Fruit fly (Drosophila melanogaster): Measurements from ENCODE around the gene Blos3.

The Blos3 gene

DNA sequence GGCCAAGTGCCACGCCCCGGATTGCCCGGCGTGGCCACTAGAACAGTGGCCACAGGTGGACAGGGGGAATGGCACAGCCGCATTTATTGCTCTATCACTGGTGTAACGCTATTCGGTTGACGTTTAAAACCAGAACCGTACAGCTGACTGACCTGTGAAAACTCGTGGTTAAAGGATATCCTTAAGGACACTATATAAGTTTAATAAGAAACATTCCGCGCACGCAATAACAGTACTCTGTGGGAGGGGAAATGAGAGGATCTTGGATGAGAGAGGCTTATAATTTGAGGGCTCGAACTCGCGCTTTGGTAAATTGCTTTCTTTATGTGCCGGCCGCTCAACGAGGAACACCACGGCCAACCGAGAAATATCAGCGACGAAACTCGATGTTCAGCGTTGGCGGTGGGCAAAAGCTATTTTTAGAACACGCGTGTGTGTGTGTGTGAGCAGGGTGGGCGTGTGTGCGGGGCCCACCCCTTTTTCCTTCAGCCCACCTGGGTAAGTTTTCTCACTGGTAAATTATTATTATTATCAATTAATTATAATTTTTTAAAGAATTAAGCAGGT lies 26.4 kb downstream of the Blos3 start (continued):
- TF ChIP-seq CG17802 (tag; optimal IDR thresholded peaks at IDR 0.05): no peak
- TF ChIP-seq dimm (GFP tag; IDR thresholded peaks at IDR 0.05): no peak
- no peak for TF ChIP-seq fd64A (GFP tag; optimal IDR thresholded peaks at IDR 0.05)
- TF ChIP-seq Dp (GFP tag; optimal IDR thresholded peaks at IDR 0.05): no peak
- TF ChIP-seq CG7556 (GFP tag; optimal IDR thresholded peaks at IDR 0.05): no peak
- TF ChIP-seq gsb (GFP tag; IDR thresholded peaks at IDR 0.05): no peak
- TF ChIP-seq Hr3 (GFP tag; optimal IDR thresholded peaks at IDR 0.05): no peak
- TF ChIP-seq HHEX (GFP tag; optimal IDR thresholded peaks at IDR 0.05): no peak
- TF ChIP-seq vfl (GFP tag; optimal IDR thresholded peaks at IDR 0.05): no peak
- TF ChIP-seq CG10543 (GFP tag; optimal IDR thresholded peaks at IDR 0.05): peak; percentile 40
- TF ChIP-seq CG34224 (GFP tag; IDR thresholded peaks at IDR 0.05; ENCODE audit: partially characterized antibody): 0 out of 3 replicates have a peak, but pooled peaks have one; percentile 16
- TF ChIP-seq CG6791 (GFP tag; IDR thresholded peaks at IDR 0.05; ENCODE audit: partially characterized antibody): 0 out of 3 replicates have a peak, but pooled peaks have one; percentile 19
- TF ChIP-seq hb (GFP tag; IDR thresholded peaks at IDR 0.05; ENCODE audit: partially characterized antibody): 0 out of 3 replicates have a peak, but pooled peaks have one; percentile 30
- 0 out of 2 replicates have a peak, but pooled peaks have one; percentile 8 for TF ChIP-seq E2f2 (GFP tag; IDR thresholded peaks at IDR 0.05)
- no peak for TF ChIP-seq Vsx1 (GFP tag; optimal IDR thresholded peaks at IDR 0.05)
- no peak for TF ChIP-seq unpg (GFP tag; optimal IDR thresholded peaks at IDR 0.05)
- TF ChIP-seq Max (GFP tag; optimal IDR thresholded peaks at IDR 0.05): no peak
- TF ChIP-seq CG1602 (GFP tag; optimal IDR thresholded peaks at IDR 0.05): no peak
- TF ChIP-seq az2 (GFP tag; optimal IDR thresholded peaks at IDR 0.05): no peak
- TF ChIP-seq chinmo (GFP tag; IDR thresholded peaks at IDR 0.05; ENCODE audit: partially characterized antibody): peak; percentile 58; the same call in 1 of the 4 replicates
- TF ChIP-seq CTCF (GFP tag; optimal IDR thresholded peaks at IDR 0.05): no peak
- TF ChIP-seq CG18011 (GFP tag; optimal IDR thresholded peaks at IDR 0.05): no peak
- no peak for TF ChIP-seq D19B (GFP tag; optimal IDR thresholded peaks at IDR 0.05)
- TF ChIP-seq Trl (optimal IDR thresholded peaks at IDR 0.05): peak in 1 of 2 experiments; percentile 6
- no peak for TF ChIP-seq Trl (GFP tag; optimal IDR thresholded peaks at IDR 0.05)
- no peak for TF ChIP-seq odd (GFP tag; optimal IDR thresholded peaks at IDR 0.05)
- no peak for TF ChIP-seq tap (tag; optimal IDR thresholded peaks at IDR 0.05)
- no peak for TF ChIP-seq sna (GFP tag; IDR thresholded peaks at IDR 0.05; ENCODE audit: partially characterized antibody)
- no peak for TF ChIP-seq CG32767 (GFP tag; IDR thresholded peaks at IDR 0.05)
- no peak for TF ChIP-seq CG17361 (GFP tag; IDR thresholded peaks at IDR 0.05)
- TF ChIP-seq Doc3 (GFP tag; IDR thresholded peaks at IDR 0.05; ENCODE audit: partially characterized antibody): 0 out of 3 replicates have a peak, but pooled peaks have one; percentile 34
- TF ChIP-seq CG2120 (GFP tag; optimal IDR thresholded peaks at IDR 0.05): no peak
- no peak for TF ChIP-seq YL-1 (GFP tag; optimal IDR thresholded peaks at IDR 0.05)
- TF ChIP-seq cg (GFP tag; optimal IDR thresholded peaks at IDR 0.05): peak; percentile 34
- TF ChIP-seq BtbVII (GFP tag; optimal IDR thresholded peaks at IDR 0.05): no peak
- TF ChIP-seq CG13894 (tag; optimal IDR thresholded peaks at IDR 0.05): peak; percentile 37
- TF ChIP-seq sr (GFP tag; IDR thresholded peaks at IDR 0.05): peak; percentile 65; the same call in 2 of the 3 replicates
- no peak for TF ChIP-seq btn (GFP tag; optimal IDR thresholded peaks at IDR 0.05)
- TF ChIP-seq CG7271 (tag; optimal IDR thresholded peaks at IDR 0.05): no peak
- TF ChIP-seq CG7745 (tag; optimal IDR thresholded peaks at IDR 0.05): no peak
- no peak for TF ChIP-seq croc (GFP tag; conservative IDR thresholded peaks at IDR 0.05)
- no peak for TF ChIP-seq CG8924 (tag; optimal IDR thresholded peaks at IDR 0.05)
- TF ChIP-seq lilli (GFP tag; optimal IDR thresholded peaks at IDR 0.05): peak; percentile 17
- no peak for TF ChIP-seq fd96Cb (tag; optimal IDR thresholded peaks at IDR 0.05)
- TF ChIP-seq B-H1 (GFP tag; IDR thresholded peaks at IDR 0.05): no peak
- TF ChIP-seq CG10321 (GFP tag; IDR thresholded peaks at IDR 0.05): no peak
- no peak for TF ChIP-seq CG9437 (GFP tag; optimal IDR thresholded peaks at IDR 0.05)
- TF ChIP-seq kni (GFP tag; optimal IDR thresholded peaks at IDR 0.05): peak; percentile 40
- no peak for TF ChIP-seq CG18476 (GFP tag; optimal IDR thresholded peaks at IDR 0.05)
- peak; percentile 13 for TF ChIP-seq CG6254 (GFP tag; optimal IDR thresholded peaks at IDR 0.05)
